Worm (Caenorhabditis elegans) whole organism, young adult: ENCODE data around the gene F58A6.1.
"Not testable (repeated sequence)": the region's sequence is repeated elsewhere in the genome, so short reads cannot be mapped to it uniquely, and the experiment has no call there.

Experiments
- D2030.7 ChIP-seq: fragments of 200-800 bp; sonication (Bioruptor generic); IDR thresholded peaks from 2 replicates; pipeline ENCODE4 v1.3.6; 2022; ENCODE audit warnings: missing genetic modification reagents, missing genetic modification characterization, missing compliant biosample characterization
- F23B12.7 ChIP-seq: sonication (generic microtip); optimal IDR thresholded peaks from 2 replicates; lab custom pipeline; 2017; ENCODE audit warnings: missing genetic modification characterization, mild to moderate bottlenecking, missing compliant biosample characterization, antibody characterized with exemption, moderate library complexity; ENCODE audit not compliant: insufficient read depth
- F33H1.4 ChIP-seq: fragments of 200-800 bp; sonication (Bioruptor generic); IDR thresholded peaks from 2 replicates; pipeline ENCODE4 v1.3.6; 2022; ENCODE audit warnings: missing genetic modification reagents, missing genetic modification characterization, missing compliant biosample characterization
- F52B5.7 ChIP-seq: sonication (generic microtip); optimal IDR thresholded peaks from 2 replicates; lab custom pipeline; 2016; ENCODE audit warnings: mild to moderate bottlenecking, missing genetic modification characterization, missing compliant biosample characterization
- F57C9.4 ChIP-seq: sonication (generic microtip); optimal IDR thresholded peaks from 2 replicates; lab custom pipeline; 2017; ENCODE audit warnings: mild to moderate bottlenecking, missing genetic modification characterization, missing compliant biosample characterization
- K11D2.4 ChIP-seq: fragments of 200-800 bp; sonication (Bioruptor generic); IDR thresholded peaks from 2 replicates; pipeline ENCODE4 v1.3.6; 2022; ENCODE audit warnings: missing genetic modification reagents, missing genetic modification characterization, missing compliant biosample characterization
- Y53F4B.3 ChIP-seq: fragments of 200-800 bp; sonication (Bioruptor generic); IDR thresholded peaks from 2 replicates; pipeline ENCODE4 v1.3.6; 2022; ENCODE audit warnings: missing genetic modification reagents, missing genetic modification characterization, missing compliant biosample characterization
- Y56A3A.18 ChIP-seq: fragments of 200-800 bp; sonication (Bioruptor generic); IDR thresholded peaks from 2 replicates; pipeline ENCODE4 v1.3.6; 2022; ENCODE audit warnings: missing genetic modification reagents, missing genetic modification characterization, missing compliant biosample characterization
- Y67H2A.10 ChIP-seq: fragments of 200-800 bp; sonication (Bioruptor generic); conservative IDR thresholded peaks from 2 replicates; pipeline ENCODE4 v1.3.6; 2022; ENCODE audit warnings: missing genetic modification reagents, missing genetic modification characterization, missing compliant biosample characterization
- Y95B8A.8 ChIP-seq: fragments of 200-800 bp; sonication (Bioruptor generic); IDR thresholded peaks from 2 replicates; pipeline ENCODE4 v1.3.6; 2022; ENCODE audit warnings: missing genetic modification reagents, missing genetic modification characterization, missing compliant biosample characterization
- ZK185.1 ChIP-seq: sonication (generic microtip); optimal IDR thresholded peaks from 2 replicates; lab custom pipeline; 2016; ENCODE audit warnings: mild to moderate bottlenecking, missing genetic modification characterization, missing compliant biosample characterization; ENCODE audit not compliant: poor library complexity, severe bottlenecking
- atf-7 ChIP-seq: sonication (generic microtip); optimal IDR thresholded peaks from 2 replicates; lab custom pipeline; 2017; ENCODE audit warnings: mild to moderate bottlenecking, missing genetic modification characterization, missing compliant biosample characterization
- athp-1 ChIP-seq: sonication (generic microtip); optimal IDR thresholded peaks from 2 replicates; lab custom pipeline; 2017; ENCODE audit warnings: mild to moderate bottlenecking, missing genetic modification characterization, missing compliant biosample characterization
- attf-5 ChIP-seq: fragments of 200-800 bp; sonication (Bioruptor generic); optimal IDR thresholded peaks from 2 replicates; lab custom pipeline; 2018; ENCODE audit warnings: mild to moderate bottlenecking, missing genetic modification characterization, missing compliant biosample characterization
- ceh-27 ChIP-seq: fragments of 200-800 bp; sonication (Bioruptor generic); optimal IDR thresholded peaks from 2 replicates; lab custom pipeline; 2018; ENCODE audit warnings: mild to moderate bottlenecking, missing genetic modification characterization, moderate library complexity, missing compliant biosample characterization
- ceh-58 ChIP-seq: fragments of 200-800 bp; sonication (Bioruptor generic); IDR thresholded peaks from 2 replicates; pipeline ENCODE4 v1.3.6; 2022; ENCODE audit warnings: missing genetic modification characterization, missing compliant biosample characterization
- ceh-79 ChIP-seq: sonication (generic microtip); optimal IDR thresholded peaks from 2 replicates; lab custom pipeline; 2017; ENCODE audit warnings: mild to moderate bottlenecking, missing genetic modification characterization, missing compliant biosample characterization
- dpff-1 ChIP-seq: sonication (generic microtip); optimal IDR thresholded peaks from 2 replicates; lab custom pipeline; 2017; ENCODE audit warnings: mild to moderate bottlenecking, missing genetic modification characterization, missing compliant biosample characterization
- him-1 ChIP-seq: sonication (generic microtip); optimal IDR thresholded peaks from 2 replicates; lab custom pipeline; 2016; ENCODE audit warnings: missing genotype, missing genetic modification reagents, missing genetic modification characterization, missing compliant biosample characterization
- hlh-12 ChIP-seq: sonication (generic microtip); optimal IDR thresholded peaks from 2 replicates; lab custom pipeline; 2016; ENCODE audit warnings: missing genetic modification characterization, missing compliant biosample characterization
- hlh-26 ChIP-seq: fragments of 200-800 bp; sonication (Bioruptor generic); conservative IDR thresholded peaks from 2 replicates; pipeline ENCODE4 v1.3.6; 2022; ENCODE audit warnings: missing genetic modification reagents, missing genetic modification characterization, missing compliant biosample characterization
- lag-1 ChIP-seq: fragments of 200-800 bp; sonication (Bioruptor generic); IDR thresholded peaks from 2 replicates; pipeline ENCODE4 v1.3.6; 2022; ENCODE audit warnings: missing genetic modification reagents, missing genetic modification characterization, missing compliant biosample characterization
- lin-35 ChIP-seq, 3 experiments: fragments of 150-350 bp in 2 of 3; sonication (generic microtip) in 1 of 3; optimal IDR thresholded peaks; 2 replicates each; lab custom pipeline; 2014 to 2018; ENCODE audit warnings: missing biosample characterization in 3 of 3, missing genetic modification characterization in 3 of 3, missing genetic modification reagents in 3 of 3
- madf-3 ChIP-seq: fragments of 200-800 bp; sonication (Bioruptor generic); IDR thresholded peaks from 2 replicates; pipeline ENCODE4 v1.3.6; 2022; ENCODE audit warnings: missing genetic modification reagents, missing genetic modification characterization, missing compliant biosample characterization
- madf-8 ChIP-seq: fragments of 200-800 bp; sonication (Bioruptor generic); conservative IDR thresholded peaks from 2 replicates; pipeline ENCODE4 v1.3.6; 2022; ENCODE audit warnings: missing genetic modification reagents, missing genetic modification characterization, missing compliant biosample characterization
- nhr-27 ChIP-seq: fragments of 200-800 bp; sonication (Bioruptor generic); optimal IDR thresholded peaks from 2 replicates; lab custom pipeline; 2018; ENCODE audit warnings: mild to moderate bottlenecking, missing genetic modification characterization, moderate library complexity, missing compliant biosample characterization
- nhr-80 ChIP-seq: sonication (generic microtip); optimal IDR thresholded peaks from 2 replicates; lab custom pipeline; 2016; ENCODE audit warnings: missing genetic modification characterization, missing compliant biosample characterization
- nhr-90 ChIP-seq: sonication (generic microtip); optimal IDR thresholded peaks from 2 replicates; lab custom pipeline; 2016; ENCODE audit warnings: missing genotype, mild to moderate bottlenecking, missing genetic modification characterization, missing compliant biosample characterization
- rec-8 ChIP-seq, 2 experiments: sonication (generic microtip); optimal IDR thresholded peaks; 2 replicates each; lab custom pipeline; 2016; ENCODE audit warnings: mild to moderate bottlenecking in 2 of 2, missing genetic modification characterization in 2 of 2, missing genetic modification reagents in 2 of 2, missing genotype in 2 of 2, missing biosample characterization in 1 of 2, missing compliant biosample characterization in 1 of 2, moderate library complexity in 1 of 2
- repo-1 ChIP-seq: sonication (generic microtip); optimal IDR thresholded peaks from 2 replicates; lab custom pipeline; 2017; ENCODE audit warnings: mild to moderate bottlenecking, missing genetic modification characterization, missing compliant biosample characterization
- sdz-38 ChIP-seq: sonication (generic microtip); optimal IDR thresholded peaks from 2 replicates; lab custom pipeline; 2016; ENCODE audit warnings: missing genotype, missing genetic modification characterization, missing compliant biosample characterization
- sea-2 ChIP-seq: fragments of 200-800 bp; sonication (Bioruptor generic); IDR thresholded peaks from 2 replicates; pipeline ENCODE4 v1.3.6; 2022; ENCODE audit warnings: missing genetic modification characterization, missing compliant biosample characterization
- snpc-1.1 ChIP-seq: sonication (generic microtip); optimal IDR thresholded peaks from 2 replicates; lab custom pipeline; 2017; ENCODE audit warnings: missing genetic modification characterization, mild to moderate bottlenecking, missing compliant biosample characterization, antibody characterized with exemption, moderate library complexity, missing genotype, missing genetic modification reagents; ENCODE audit not compliant: insufficient read depth
- snpc-1.3 ChIP-seq: sonication (generic microtip); optimal IDR thresholded peaks from 2 replicates; lab custom pipeline; 2017; ENCODE audit warnings: missing genetic modification characterization, mild to moderate bottlenecking, missing compliant biosample characterization, antibody characterized with exemption, moderate library complexity, missing genotype, missing genetic modification reagents; ENCODE audit not compliant: insufficient read depth
- snpc-3.4 ChIP-seq: sonication (generic microtip); optimal IDR thresholded peaks from 2 replicates; lab custom pipeline; 2017; ENCODE audit warnings: missing genetic modification characterization, mild to moderate bottlenecking, missing compliant biosample characterization, antibody characterized with exemption, moderate library complexity, missing genotype, missing genetic modification reagents
- tlf-1 ChIP-seq: fragments of 200-800 bp; sonication (Bioruptor generic); optimal IDR thresholded peaks from 2 replicates; lab custom pipeline; 2018; ENCODE audit warnings: mild to moderate bottlenecking, missing genetic modification characterization, missing compliant biosample characterization
- unc-130 ChIP-seq: sonication (generic microtip); optimal IDR thresholded peaks from 2 replicates; lab custom pipeline; 2016; ENCODE audit warnings: missing genetic modification reagents, missing genetic modification characterization, missing compliant biosample characterization
- zfh-2 ChIP-seq: fragments of 200-800 bp; sonication (Bioruptor generic); conservative IDR thresholded peaks from 2 replicates; pipeline ENCODE4 v1.3.6; 2022; ENCODE audit warnings: missing genetic modification reagents, missing genetic modification characterization, missing compliant biosample characterization
- ztf-22 ChIP-seq: fragments of 200-800 bp; sonication (Bioruptor generic); optimal IDR thresholded peaks from 2 replicates; lab custom pipeline; 2018; ENCODE audit warnings: mild to moderate bottlenecking, missing genetic modification characterization, moderate library complexity, missing compliant biosample characterization
- ztf-28 ChIP-seq: fragments of 200-800 bp; sonication (Bioruptor generic); IDR thresholded peaks from 2 replicates; pipeline ENCODE4 v1.3.6; 2022; ENCODE audit warnings: missing genetic modification reagents, missing genetic modification characterization, missing compliant biosample characterization

F58A6.1 gene

ce11 chrII:5156983-5157382 is 14.3 kb downstream of the F58A6.1 start, which contains the start of gene msp-45:
Gene msp-45 (minus strand): TSS chrII:5157083.
- TF ChIP-seq zfh-2 (GFP tag; lab: Robert Waterston, UW): no peak
- no peak for TF ChIP-seq madf-8 (GFP tag; lab: Robert Waterston, UW)
- no peak for TF ChIP-seq F57C9.4 (tag; lab: Kevin White, UChicago)
- TF ChIP-seq attf-5 (GFP tag; lab: Kevin White, UChicago): no peak
- no peak for TF ChIP-seq Y67H2A.10 (GFP tag; lab: Robert Waterston, UW)
- TF ChIP-seq athp-1: no peak
- TF ChIP-seq K11D2.4 (GFP tag; lab: Robert Waterston, UW): no peak
- TF ChIP-seq nhr-27: no peak
- TF ChIP-seq lin-35 (GFP tag; optimal IDR thresholded peaks at IDR 0.05; lab: Kevin White, UChicago): no peak
- no peak for TF ChIP-seq snpc-1.3
- no peak for TF ChIP-seq snpc-3.4 (tag; lab: Kevin White, UChicago)
- no peak for TF ChIP-seq Y56A3A.18 (GFP tag; lab: Robert Waterston, UW)
- TF ChIP-seq ZK185.1: no peak
- TF ChIP-seq nhr-80 (tag; lab: Kevin White, UChicago): no peak
- no peak for TF ChIP-seq sea-2 (GFP tag; lab: Robert Waterston, UW)
- TF ChIP-seq Y53F4B.3 (GFP tag; lab: Robert Waterston, UW): no peak
- no peak for TF ChIP-seq snpc-1.1

DNA sequence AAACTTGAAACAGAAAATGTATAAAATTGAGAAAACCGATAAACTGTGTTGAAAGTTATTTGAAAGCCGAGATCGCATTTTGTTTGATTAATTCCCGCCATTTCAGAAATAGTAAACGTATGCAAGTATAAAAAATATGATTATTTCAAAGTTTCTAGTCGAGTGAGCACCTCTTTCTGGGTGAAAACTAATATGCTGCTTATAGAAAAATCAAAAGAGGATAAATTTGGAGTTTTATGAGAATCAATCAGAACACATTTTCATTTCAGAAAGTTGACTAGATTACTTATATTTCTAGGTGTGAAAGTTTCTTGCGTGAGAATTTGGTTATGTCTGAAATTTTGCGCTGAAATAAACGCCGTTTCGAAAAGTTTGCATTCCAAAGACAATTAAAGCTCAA is 14.8 kb downstream of the F58A6.1 start, which contains the start of gene srb-13:
TSS of gene srb-13 (minus strand) at position 101 of the 400 bp plus-strand sequence.
- TF ChIP-seq ztf-28 (GFP tag; lab: Robert Waterston, UW): no peak
- TF ChIP-seq nhr-90 (tag; lab: Kevin White, UChicago): no peak
- no peak for TF ChIP-seq F52B5.7
- TF ChIP-seq, all 124 proteins: peak for 0

DNA sequence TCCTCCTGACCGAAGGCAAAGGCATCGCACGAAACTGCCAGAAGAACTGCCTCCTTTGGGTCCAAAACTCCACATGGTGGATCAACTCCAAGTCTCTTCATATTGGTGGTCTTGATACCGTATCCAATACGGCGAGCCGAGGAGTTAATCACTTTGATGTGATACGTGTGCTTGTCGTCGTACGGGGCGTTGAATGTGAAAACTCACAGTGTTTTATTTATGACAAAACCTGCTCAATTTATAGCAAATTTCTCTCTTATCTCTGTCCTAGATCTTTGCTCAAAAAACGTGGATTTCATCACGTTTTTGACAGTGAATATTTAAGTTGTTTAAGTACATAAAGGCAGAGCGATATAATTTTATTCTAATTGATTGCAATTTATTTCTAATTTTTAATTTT is 16.1 kb downstream of the F58A6.1 start, which contains the start of gene F58A6.9:
TSS of gene F58A6.9 (minus strand) at position 101 of the 400 bp plus-strand sequence.
- TF ChIP-seq F23B12.7 (tag; lab: Kevin White, UChicago); repo-1; ceh-58 (GFP tag; lab: Robert Waterston, UW): not testable (repeated sequence)

DNA sequence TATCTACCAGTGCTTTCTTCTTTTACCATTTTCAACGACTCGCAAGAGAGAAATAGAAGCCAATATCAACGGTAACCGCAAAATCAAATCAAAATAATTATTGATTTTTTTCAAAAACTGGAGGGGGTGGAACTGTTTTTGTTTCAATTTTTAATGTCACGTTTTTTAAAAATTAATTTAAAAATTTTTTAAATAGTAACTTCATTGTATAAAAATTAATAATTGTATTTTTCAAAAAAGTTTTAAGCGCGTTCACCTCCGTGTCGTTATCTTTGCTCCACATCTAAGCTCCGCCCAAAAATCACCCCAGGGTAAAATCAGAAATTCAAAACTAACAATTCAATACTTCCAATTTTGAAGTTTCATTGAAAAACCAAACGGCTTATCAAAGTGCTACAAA is 18.4 kb downstream of the F58A6.1 start, which contains the start of gene C27D6.11:
TSS of gene C27D6.11 (minus strand) at position 101 of the 400 bp plus-strand sequence.
- no peak for TF ChIP-seq snpc-1.1
- TF ChIP-seq sdz-38 (tag; lab: Kevin White, UChicago): no peak
- TF ChIP-seq Y56A3A.18 (GFP tag; lab: Robert Waterston, UW): no peak
- no peak for TF ChIP-seq F33H1.4 (GFP tag; lab: Robert Waterston, UW)
- no peak for TF ChIP-seq Y95B8A.8 (GFP tag; lab: Robert Waterston, UW)
- no peak for TF ChIP-seq madf-8 (GFP tag; lab: Robert Waterston, UW)
- TF ChIP-seq attf-5 (GFP tag; lab: Kevin White, UChicago): no peak
- TF ChIP-seq atf-7 (tag; lab: Kevin White, UChicago): no peak

ce11 chrII:5163283-5163682 is 20.6 kb downstream of the F58A6.1 start, which contains the start of gene srb-5:
Gene srb-5 (minus strand): TSS chrII:5163383.
- no peak for TF ChIP-seq unc-130
- TF ChIP-seq him-1 (tag; lab: Kevin White, UChicago): no peak
- no peak for TF ChIP-seq ceh-27 (GFP tag; lab: Kevin White, UChicago)
- TF ChIP-seq hlh-12 (tag; lab: Kevin White, UChicago): no peak
- TF ChIP-seq ZK185.1: no peak
- no peak for TF ChIP-seq tlf-1
- TF ChIP-seq F52B5.7: no peak
- TF ChIP-seq nhr-80 (tag; lab: Kevin White, UChicago): no peak
- TF ChIP-seq ztf-22 (GFP tag; lab: Kevin White, UChicago): no peak
- no peak for TF ChIP-seq lin-35 (GFP tag; optimal IDR thresholded peaks at IDR 0.05; lab: Kevin White, UChicago)
- TF ChIP-seq hlh-26: no peak
- no peak for TF ChIP-seq rec-8 (tag; optimal IDR thresholded peaks at IDR 0.05; lab: Kevin White, UChicago)
- TF ChIP-seq dpff-1: no peak
- TF ChIP-seq madf-3 (GFP tag; lab: Robert Waterston, UW): no peak
- no peak for TF ChIP-seq ceh-79 (tag; lab: Kevin White, UChicago)
- no peak for TF ChIP-seq D2030.7 (GFP tag; lab: Robert Waterston, UW)
- TF ChIP-seq lag-1 (GFP tag; lab: Robert Waterston, UW): no peak
